Fruit fly (Drosophila melanogaster): ENCODE measurements around the gene Atg17.

The Atg17 gene

DNA sequence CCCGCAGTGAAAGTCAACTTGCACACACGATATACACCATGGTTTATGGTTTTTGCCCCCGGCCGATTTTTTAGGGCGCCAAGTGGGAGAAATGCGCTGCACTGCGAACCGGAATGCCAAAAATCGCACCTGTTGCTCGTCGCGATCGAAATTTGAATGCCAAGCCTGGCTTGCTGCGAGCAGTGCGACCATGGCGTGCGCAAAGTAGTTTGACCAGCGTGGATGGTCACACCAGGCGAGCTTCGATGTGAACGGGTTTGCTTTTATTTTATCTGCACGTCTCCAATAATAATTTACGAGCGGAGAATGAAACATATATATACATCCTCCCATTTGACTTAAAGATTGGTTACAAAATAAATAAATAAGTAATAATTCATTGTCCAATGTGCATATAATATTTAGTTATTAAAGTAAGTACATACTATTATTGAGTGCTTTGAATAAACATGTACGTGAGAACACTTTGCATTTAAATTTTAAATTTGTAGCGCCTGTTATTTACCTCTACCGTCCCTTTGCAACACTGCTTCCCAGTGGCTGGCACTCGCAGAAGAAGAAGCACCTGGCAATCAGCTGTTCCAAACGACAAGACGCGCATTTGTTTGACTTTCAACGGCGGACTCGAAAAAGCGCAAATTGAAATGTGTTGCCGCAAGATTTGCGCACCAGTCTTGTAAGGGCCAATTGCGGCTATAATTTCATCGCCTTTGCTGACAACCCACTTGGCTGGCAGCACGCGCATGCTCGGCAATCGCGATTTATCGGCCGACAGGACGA is 15.9 kb downstream of the Atg17 start, which contains the start of the genes Rab23 and plx (continued):
- TF ChIP-seq Doc3 (GFP tag; IDR thresholded peaks at IDR 0.05; ENCODE audit: partially characterized antibody), result 0 out of 3 replicates have a peak, but pooled peaks have one; percentile 7
- TF ChIP-seq en (GFP tag; optimal IDR thresholded peaks at IDR 0.05), result no peak
- 0 out of 2 replicates have a peak, but pooled peaks have one; percentile 2 for TF ChIP-seq NFAT (GFP tag; IDR thresholded peaks at IDR 0.05)
- TF ChIP-seq mld (GFP tag; IDR thresholded peaks at IDR 0.05; ENCODE audit: partially characterized antibody), result no peak
- TF ChIP-seq CG8478 (optimal IDR thresholded peaks at IDR 0.05), result no peak
- no peak for TF ChIP-seq GATAe (GFP tag; conservative IDR thresholded peaks at IDR 0.05)
- TF ChIP-seq CG4328 (GFP tag; optimal IDR thresholded peaks at IDR 0.05), result no peak
- TF ChIP-seq CG16779 (GFP tag; IDR thresholded peaks at IDR 0.05), result no peak
- TF ChIP-seq CG17912 (GFP tag; optimal IDR thresholded peaks at IDR 0.05), result no peak
- no peak for TF ChIP-seq D (optimal IDR thresholded peaks at IDR 0.05)
- TF ChIP-seq D (GFP tag; optimal IDR thresholded peaks at IDR 0.05), result no peak
- no peak for TF ChIP-seq CG13296 (GFP tag; optimal IDR thresholded peaks at IDR 0.05)
- TF ChIP-seq CG3407 (GFP tag; optimal IDR thresholded peaks at IDR 0.05), result no peak
- no peak for TF ChIP-seq Ssrp (tag; optimal IDR thresholded peaks at IDR 0.05)
- no peak for TF ChIP-seq Fer3 (tag; optimal IDR thresholded peaks at IDR 0.05)
- no peak for TF ChIP-seq hbn (GFP tag; IDR thresholded peaks at IDR 0.05; ENCODE audit: partially characterized antibody)
- no peak for TF ChIP-seq CG3281 (GFP tag; optimal IDR thresholded peaks at IDR 0.05)
- peak; percentile 11 for TF ChIP-seq CG30431 (GFP tag; optimal IDR thresholded peaks at IDR 0.05)
- TF ChIP-seq BtbVII (GFP tag; optimal IDR thresholded peaks at IDR 0.05), result no peak
- TF ChIP-seq p53 (GFP tag; optimal IDR thresholded peaks at IDR 0.05), result no peak
- TF ChIP-seq luna (GFP tag; optimal IDR thresholded peaks at IDR 0.05), result no peak
- TF ChIP-seq sima (GFP tag; optimal IDR thresholded peaks at IDR 0.05), result no peak
- no peak for TF ChIP-seq CG18599 (GFP tag; optimal IDR thresholded peaks at IDR 0.05)
- peak; percentile 49 for TF ChIP-seq CG12155 (GFP tag; optimal IDR thresholded peaks at IDR 0.05)
- no peak for TF ChIP-seq ind (GFP tag; optimal IDR thresholded peaks at IDR 0.05)
- no peak for TF ChIP-seq CG11093 (GFP tag; IDR thresholded peaks at IDR 0.05)
- no peak for TF ChIP-seq peb (GFP tag; IDR thresholded peaks at IDR 0.05)
- no peak for TF ChIP-seq CG31224 (GFP tag; IDR thresholded peaks at IDR 0.05)
- TF ChIP-seq vnd (GFP tag; IDR thresholded peaks at IDR 0.05; ENCODE audit: partially characterized antibody), result no peak
- peak; percentile 28 for TF ChIP-seq NfI (GFP tag; optimal IDR thresholded peaks at IDR 0.05)
- TF ChIP-seq chinmo (GFP tag; IDR thresholded peaks at IDR 0.05; ENCODE audit: partially characterized antibody), result 0 out of 4 replicates have a peak, but pooled peaks have one; percentile 53
- no peak for TF ChIP-seq grn (GFP tag; optimal IDR thresholded peaks at IDR 0.05)
- no peak for TF ChIP-seq Bteb2 (GFP tag; optimal IDR thresholded peaks at IDR 0.05)
- TF ChIP-seq eyg (GFP tag; optimal IDR thresholded peaks at IDR 0.05), result no peak
- TF ChIP-seq sr (GFP tag; IDR thresholded peaks at IDR 0.05), result no peak
- no peak for TF ChIP-seq wdn (GFP tag; IDR thresholded peaks at IDR 0.05)
- TF ChIP-seq run (tag; optimal IDR thresholded peaks at IDR 0.05), result no peak
- no peak for TF ChIP-seq CrebB (tag; optimal IDR thresholded peaks at IDR 0.05)
- TF ChIP-seq Hand (GFP tag; optimal IDR thresholded peaks at IDR 0.05), result no peak
- TF ChIP-seq CG31388 (GFP tag; optimal IDR thresholded peaks at IDR 0.05), result no peak
- TF ChIP-seq zfh2 (GFP tag; optimal IDR thresholded peaks at IDR 0.05), result peak; percentile 22
- TF ChIP-seq exex (tag; optimal IDR thresholded peaks at IDR 0.05), result no peak
- no peak for TF ChIP-seq Awh (GFP tag; IDR thresholded peaks at IDR 0.05)
- TF ChIP-seq CG10147 (GFP tag; optimal IDR thresholded peaks at IDR 0.05), result no peak
- no peak for TF ChIP-seq h (optimal IDR thresholded peaks at IDR 0.05)
- TF ChIP-seq fru (optimal IDR thresholded peaks at IDR 0.05), result no peak
- no peak for TF ChIP-seq lab (GFP tag; optimal IDR thresholded peaks at IDR 0.05)
- no peak for TF ChIP-seq Trl (optimal IDR thresholded peaks at IDR 0.05)
- peak; percentile 19 for TF ChIP-seq Trl (GFP tag; optimal IDR thresholded peaks at IDR 0.05)
- no peak for TF ChIP-seq usp (GFP tag; optimal IDR thresholded peaks at IDR 0.05)
- TF ChIP-seq CG12659 (GFP tag; optimal IDR thresholded peaks at IDR 0.05), result peak; percentile 63
